Worm (Caenorhabditis elegans): ENCODE measurements around the gene C50C3.1.

- TF ChIP-seq nhr-10 (tag; optimal IDR thresholded peaks at IDR 0.05) = no peak
- no peak for TF ChIP-seq dpl-1 (GFP tag; optimal IDR thresholded peaks at IDR 0.05)
- no peak for TF ChIP-seq lsy-2 (tag; optimal IDR thresholded peaks at IDR 0.05)
- no peak for TF ChIP-seq rbr-2 (tag; optimal IDR thresholded peaks at IDR 0.05)
- no peak for TF ChIP-seq snpc-4 (tag; optimal IDR thresholded peaks at IDR 0.05)
- no peak for TF ChIP-seq attf-4 (tag; optimal IDR thresholded peaks at IDR 0.05)
Observed at ce11 chrIII:8178924-8179323, 12.9 kb upstream of the C50C3.1 start, which contains the start of gene C50C3.5.
